Worm (Caenorhabditis elegans) whole organism, L4 larva: Measurements from ENCODE around the gene C09E8.6.
"Not testable (repeated sequence)": the region's sequence is repeated elsewhere in the genome, so short reads cannot be mapped to it uniquely, and the experiment has no call there.

Source experiments
- F10B5.3 ChIP-seq: sonication (generic microtip); optimal IDR thresholded peaks from 2 replicates; lab custom pipeline; 2016; ENCODE audit warnings: mild to moderate bottlenecking, missing genetic modification characterization, missing compliant biosample characterization
- F26F4.8 ChIP-seq: fragments of 200-800 bp; sonication (Bioruptor generic); conservative IDR thresholded peaks from 2 replicates; pipeline ENCODE4 v1.3.6; 2022; ENCODE audit warnings: missing genetic modification characterization, missing compliant biosample characterization
- F44E2.7 ChIP-seq: fragments of 200-800 bp; sonication (Bioruptor generic); IDR thresholded peaks from 2 replicates; pipeline ENCODE4 v2.1.2; 2022; ENCODE audit warnings: missing genetic modification characterization, missing compliant biosample characterization
- T20F7.1 ChIP-seq: fragments of 200-800 bp; sonication (Bioruptor generic); optimal IDR thresholded peaks from 2 replicates; lab custom pipeline; 2018; ENCODE audit warnings: mild to moderate bottlenecking, missing genetic modification characterization, missing compliant biosample characterization
- ZK337.2 ChIP-seq: fragments of 200-800 bp; sonication (Bioruptor generic); IDR thresholded peaks from 2 replicates; pipeline ENCODE4 v1.3.6; 2022; ENCODE audit warnings: missing genetic modification reagents, missing genetic modification characterization, missing compliant biosample characterization
- aha-1 ChIP-seq: fragments of 150-350 bp; peaks from one replicate; lab custom pipeline; 2014; ENCODE audit warnings: missing biosample characterization, missing genetic modification characterization
- ama-1 ChIP-seq: fragments of 150-350 bp; optimal IDR thresholded peaks from 2 replicates; lab custom pipeline; 2014; ENCODE audit warnings: inconsistent platforms, mixed read lengths
- attf-4 ChIP-seq: sonication (generic microtip); optimal IDR thresholded peaks from 3 replicates; lab custom pipeline; 2017; ENCODE audit warnings: missing biosample characterization, missing genetic modification characterization
- ceh-28 ChIP-seq: fragments of 150-350 bp; optimal IDR thresholded peaks from 2 replicates; lab custom pipeline; 2014; ENCODE audit warnings: missing biosample characterization, missing genetic modification reagents, missing genetic modification characterization
- ces-1 ChIP-seq: fragments of 150-350 bp; sonication (generic microtip); optimal IDR thresholded peaks from 4 replicates; lab custom pipeline; 2014; ENCODE audit warnings: missing biosample characterization, missing genetic modification reagents, missing genetic modification characterization
- duxl-1 ChIP-seq: sonication (generic microtip); optimal IDR thresholded peaks from 2 replicates; lab custom pipeline; 2016; ENCODE audit warnings: mild to moderate bottlenecking, missing genetic modification characterization, moderate library complexity, missing compliant biosample characterization; ENCODE audit not compliant: poor library complexity
- dve-1 ChIP-seq: sonication (generic microtip); optimal IDR thresholded peaks from 2 replicates; lab custom pipeline; 2017; ENCODE audit warnings: antibody characterized with exemption, mild to moderate bottlenecking, missing genetic modification characterization, missing compliant biosample characterization; ENCODE audit not compliant: insufficient read depth
- egl-27 ChIP-seq: sonication (generic microtip); optimal IDR thresholded peaks from 3 replicates; lab custom pipeline; 2017; ENCODE audit warnings: missing biosample characterization, missing genetic modification reagents, missing genetic modification characterization
- gei-8 ChIP-seq: fragments of 200-800 bp; sonication (Bioruptor generic); optimal IDR thresholded peaks from 2 replicates; lab custom pipeline; 2018; ENCODE audit warnings: mild to moderate bottlenecking, missing genetic modification characterization, missing compliant biosample characterization
- hlh-11 ChIP-seq: fragments of 200-800 bp; sonication (Bioruptor generic); optimal IDR thresholded peaks from 2 replicates; lab custom pipeline; 2018; ENCODE audit warnings: mild to moderate bottlenecking, missing genetic modification characterization, missing compliant biosample characterization
- hlh-30 ChIP-seq: sonication (generic microtip); optimal IDR thresholded peaks from 2 replicates; lab custom pipeline; 2017; ENCODE audit warnings: antibody characterized with exemption, mild to moderate bottlenecking, missing genetic modification characterization, missing compliant biosample characterization; ENCODE audit not compliant: insufficient read depth
- hmg-1.1 ChIP-seq: fragments of 200-800 bp; sonication (Bioruptor generic); IDR thresholded peaks from 2 replicates; pipeline ENCODE4 v1.3.6; 2022; ENCODE audit warnings: missing genetic modification reagents, missing genetic modification characterization, missing compliant biosample characterization
- jun-1 ChIP-seq: fragments of 150-350 bp; optimal IDR thresholded peaks from 2 replicates; lab custom pipeline; 2014; ENCODE audit warnings: missing biosample characterization, missing genetic modification reagents, missing genetic modification characterization
- lim-7 ChIP-seq: fragments of 200-800 bp; sonication (Bioruptor generic); IDR thresholded peaks from 2 replicates; pipeline ENCODE4 v1.3.6; 2022; ENCODE audit warnings: missing genetic modification characterization, missing compliant biosample characterization
- lin-38 ChIP-seq: fragments of 200-800 bp; sonication (Bioruptor generic); IDR thresholded peaks from 2 replicates; pipeline ENCODE4 v1.3.6; 2022; ENCODE audit warnings: missing genetic modification reagents, missing genetic modification characterization, missing compliant biosample characterization
- madf-5 ChIP-seq, 2 experiments: fragments of 200-800 bp; sonication (Bioruptor generic); IDR thresholded peaks; 2 replicates each; pipeline ENCODE4 v1.3.6; 2022; ENCODE audit warnings: missing compliant biosample characterization in 2 of 2, missing genetic modification characterization in 2 of 2
- mdt-29 ChIP-seq: fragments of 200-800 bp; sonication (Bioruptor generic); IDR thresholded peaks from 2 replicates; pipeline ENCODE4 v1.3.6; 2022; ENCODE audit warnings: missing genetic modification reagents, missing genetic modification characterization, missing compliant biosample characterization
- nhr-102 ChIP-seq: sonication (generic microtip); optimal IDR thresholded peaks from 2 replicates; lab custom pipeline; 2016; ENCODE audit warnings: mild to moderate bottlenecking, missing genetic modification characterization, moderate library complexity, missing compliant biosample characterization
- nhr-25 ChIP-seq: sonication (generic microtip); optimal IDR thresholded peaks from 2 replicates; lab custom pipeline; 2017; ENCODE audit warnings: missing genetic modification characterization, mild to moderate bottlenecking, missing compliant biosample characterization, antibody characterized with exemption, moderate library complexity, borderline replicate concordance; ENCODE audit not compliant: insufficient read depth
- nhr-76 ChIP-seq: fragments of 150-350 bp; optimal IDR thresholded peaks from 2 replicates; lab custom pipeline; 2014; ENCODE audit warnings: missing biosample characterization, missing genetic modification characterization
- pqm-1 ChIP-seq: sonication (generic microtip); optimal IDR thresholded peaks from 2 replicates; lab custom pipeline; 2017; ENCODE audit warnings: missing biosample characterization, missing genetic modification characterization
- skn-1 ChIP-seq: fragments of 150-350 bp; optimal IDR thresholded peaks from 2 replicates; lab custom pipeline; 2014; ENCODE audit warnings: missing biosample characterization, missing genetic modification characterization
- snpc-4 ChIP-seq: fragments of 150-350 bp; optimal IDR thresholded peaks from 2 replicates; lab custom pipeline; 2014; ENCODE audit warnings: missing biosample characterization, missing genetic modification characterization
- spr-3 ChIP-seq: fragments of 200-800 bp; sonication (Bioruptor generic); optimal IDR thresholded peaks from 2 replicates; lab custom pipeline; 2018; ENCODE audit warnings: mild to moderate bottlenecking, missing genetic modification characterization, missing compliant biosample characterization
- tag-97 ChIP-seq: fragments of 200-800 bp; sonication (Bioruptor generic); IDR thresholded peaks from 2 replicates; pipeline ENCODE4 v1.3.6; 2022; ENCODE audit warnings: missing genetic modification characterization, missing compliant biosample characterization
- zag-1 ChIP-seq: fragments of 150-350 bp; optimal IDR thresholded peaks from 2 replicates; lab custom pipeline; 2014; ENCODE audit warnings: missing biosample characterization, missing genetic modification characterization
- zfp-2 ChIP-seq: sonication (generic microtip); optimal IDR thresholded peaks from 2 replicates; lab custom pipeline; 2016; ENCODE audit warnings: mild to moderate bottlenecking, missing genetic modification characterization, missing compliant biosample characterization
- zip-2 ChIP-seq: fragments of 150-350 bp; optimal IDR thresholded peaks from 2 replicates; lab custom pipeline; 2014; ENCODE audit warnings: missing biosample characterization, missing genetic modification characterization

C09E8.6 gene

DNA sequence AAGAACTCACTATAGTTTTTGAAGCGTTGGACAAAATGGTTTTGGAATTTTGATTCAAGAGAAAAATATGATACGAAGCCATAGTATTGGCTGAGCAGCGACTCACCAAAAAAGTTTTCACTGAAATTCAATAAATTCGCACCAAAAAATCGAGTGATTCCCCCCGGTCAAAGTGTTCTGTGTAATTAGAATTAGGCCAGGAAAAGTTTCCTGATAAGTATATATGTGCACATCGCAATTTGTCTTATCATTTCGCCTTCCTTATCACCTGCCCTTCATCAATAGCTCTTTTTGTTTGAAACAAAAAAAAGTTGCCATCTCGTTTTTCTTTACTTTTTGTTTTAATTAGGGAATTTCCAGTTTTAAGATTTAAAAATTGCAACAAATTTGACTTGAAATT is 34.6 kb upstream of the C09E8.6 start:
- TF ChIP-seq ama-1 (lab: Kevin White, UChicago) = no peak
- TF ChIP-seq dve-1 = peak; percentile 13
- TF ChIP-seq T20F7.1 (GFP tag; lab: Kevin White, UChicago) = no peak
- no peak for TF ChIP-seq F44E2.7 (GFP tag; lab: Robert Waterston, UW)
- TF ChIP-seq pqm-1 (tag; lab: Kevin White, UChicago) = peak; percentile 76
- TF ChIP-seq lin-38 = no peak

DNA sequence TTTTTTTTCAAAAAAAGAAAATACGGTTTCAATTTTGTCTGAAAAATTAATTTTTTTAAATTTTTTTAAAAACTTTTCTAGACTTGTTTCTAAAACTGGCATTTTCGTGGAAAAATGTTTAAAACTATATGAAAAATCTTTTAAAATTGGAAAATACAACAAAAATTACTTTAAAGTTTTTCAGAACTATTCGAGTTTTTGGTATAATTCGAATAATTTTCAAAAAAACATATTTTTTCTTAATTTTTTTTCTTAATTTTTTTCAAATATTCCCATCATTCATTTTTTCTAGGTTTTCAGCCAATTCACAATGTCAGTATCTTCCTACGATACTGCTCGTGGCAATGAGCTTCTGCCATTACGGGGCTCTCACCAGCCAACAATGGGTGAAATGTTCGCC is 34.0 kb upstream of the C09E8.6 start, which contains the start of gene slc-36.2:
slc-36.2 (plus strand) TSS at position 301 of the 400 bp plus-strand sequence.
- TF ChIP-seq zfp-2 (no peak), skn-1 (tag; lab: Kevin White, UChicago) (no peak), zag-1 (no peak), mdt-29 (no peak), jun-1 (no peak), nhr-102 (tag; lab: Kevin White, UChicago) (no peak), lim-7 (GFP tag; lab: Robert Waterston, UW) (no peak), F26F4.8 (GFP tag; lab: Robert Waterston, UW) (no peak)
- TF ChIP-seq, all 104 proteins: peak for 0

DNA sequence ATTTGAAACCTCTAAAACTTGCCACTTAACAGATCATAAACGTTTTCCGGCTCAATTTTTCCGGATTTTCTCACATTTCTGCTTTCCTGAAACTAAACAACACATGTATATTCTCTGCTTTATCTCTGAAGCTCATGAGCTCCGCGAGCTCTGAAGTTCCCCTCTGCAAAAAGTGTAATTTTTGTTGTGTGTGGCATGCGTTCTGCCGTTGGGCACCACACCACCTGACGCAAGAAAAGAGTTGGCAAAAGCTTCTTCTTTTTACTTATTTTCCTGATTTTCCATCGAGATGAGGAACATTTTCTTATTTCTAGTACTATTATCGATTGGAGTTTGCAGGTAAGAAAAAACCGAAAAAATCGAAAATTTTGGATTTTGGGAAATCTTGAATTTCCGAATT is 29.9 kb upstream of the C09E8.6 start, which contains the start of gene lgc-34:
lgc-34 (plus strand) TSS at position 200 of the 400 bp plus-strand sequence.
- TF ChIP-seq ces-1 (GFP tag; lab: Kevin White, UChicago) (no peak), attf-4 (no peak), spr-3 (GFP tag; lab: Kevin White, UChicago) (no peak), aha-1 (peak; percentile 25)

DNA sequence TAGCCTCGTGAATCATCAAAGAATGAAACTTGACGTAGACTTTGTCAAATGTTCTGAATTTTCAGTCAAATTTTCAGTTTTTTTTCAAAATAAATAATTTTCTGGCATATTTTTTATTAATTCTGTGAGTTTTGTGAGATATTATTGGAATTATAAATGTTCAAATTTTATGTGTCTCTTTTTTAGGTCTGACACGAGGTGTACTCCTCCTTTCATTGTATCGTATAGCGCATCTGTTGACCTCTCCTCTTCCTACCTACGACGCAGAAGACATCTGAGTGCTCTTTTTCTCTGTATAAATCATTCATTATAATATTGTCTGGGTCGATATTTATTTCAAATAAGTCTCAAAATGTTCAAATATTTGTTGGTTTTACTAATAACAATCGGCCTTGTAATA is 21.1 kb upstream of the C09E8.6 start, which contains the start of gene T27A1.3:
T27A1.3 (plus strand) TSS at position 301 of the 400 bp plus-strand sequence.
- TF ChIP-seq nhr-102, F10B5.3, nhr-25 (tag; lab: Kevin White, UChicago): not testable (repeated sequence)

DNA sequence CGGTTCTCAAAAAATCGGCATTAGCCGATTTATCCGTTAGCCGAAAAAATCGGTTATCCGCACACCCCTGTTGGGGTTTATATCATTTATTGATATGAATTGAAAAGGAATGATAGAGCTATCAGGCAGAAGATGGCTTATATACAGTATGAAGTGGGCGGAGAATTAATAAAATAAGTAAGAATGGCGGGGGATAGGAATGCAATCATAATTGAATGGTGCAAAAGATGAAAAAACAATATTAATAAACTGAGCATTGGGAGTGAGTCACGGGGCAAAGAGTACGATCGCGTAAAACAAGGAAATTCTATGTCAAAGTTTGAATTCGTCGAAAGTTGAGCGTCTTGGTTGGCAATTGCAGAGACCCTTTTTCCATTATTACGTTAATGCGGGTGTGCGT is 19.5 kb upstream of the C09E8.6 start, which contains the start of gene T27A1.2:
T27A1.2 (minus strand) TSS at position 101 of the 400 bp plus-strand sequence.
- TF ChIP-seq ceh-28 (no peak), duxl-1 (no peak), snpc-4 (tag; lab: Kevin White, UChicago) (no peak), dve-1 (no peak), F26F4.8 (GFP tag; lab: Robert Waterston, UW) (no peak), attf-4 (no peak), zfp-2 (no peak), mdt-29 (no peak), F10B5.3 (tag; lab: Kevin White, UChicago) (no peak), tag-97 (GFP tag; lab: Robert Waterston, UW) (no peak), zip-2 (tag; lab: Kevin White, UChicago) (no peak), ZK337.2 (GFP tag; lab: Robert Waterston, UW) (no peak), nhr-76 (tag; lab: Kevin White, UChicago) (no peak), hlh-30 (tag; lab: Kevin White, UChicago) (no peak), jun-1 (no peak), gei-8 (GFP tag; lab: Kevin White, UChicago) (no peak), hmg-1.1 (GFP tag; lab: Robert Waterston, UW) (no peak), madf-5 (GFP tag; IDR thresholded peaks at IDR 0.05; lab: Robert Waterston, UW) (no peak), egl-27 (tag; lab: Kevin White, UChicago) (no peak), hlh-11 (no peak)
